Fruit fly (Drosophila melanogaster): ENCODE results near the gene Setx.

DNA sequence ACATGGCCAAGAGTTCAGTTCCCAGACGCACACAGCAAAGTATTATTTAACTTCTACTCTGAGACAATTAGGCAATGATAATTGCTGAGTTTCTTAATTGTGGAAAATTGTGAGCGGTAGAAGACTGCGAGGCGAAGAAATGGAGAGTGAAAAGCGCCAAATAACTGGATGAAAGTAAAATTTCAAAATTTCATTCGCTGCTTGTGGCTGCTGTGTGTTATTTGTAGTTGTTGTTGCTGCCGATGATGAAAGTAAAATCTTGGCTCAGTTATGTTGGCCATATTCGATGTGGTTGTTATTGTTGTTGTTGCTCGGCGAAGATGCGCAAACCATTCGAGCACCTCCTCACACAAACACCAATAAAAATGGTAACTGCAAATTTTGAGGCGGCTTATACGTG lies 13.0 kb upstream of the Setx start:
- TF ChIP-seq Snoo (tag; optimal IDR thresholded peaks at IDR 0.05) (no peak), rn (GFP tag; IDR thresholded peaks at IDR 0.05) (no peak), CG14655 (GFP tag; optimal IDR thresholded peaks at IDR 0.05) (no peak), Pif1A (GFP tag; optimal IDR thresholded peaks at IDR 0.05) (no peak), CG13204 (GFP tag; optimal IDR thresholded peaks at IDR 0.05) (no peak), CG12605 (GFP tag; IDR thresholded peaks at IDR 0.05) (no peak), EcR (GFP tag; optimal IDR thresholded peaks at IDR 0.05) (no peak), CG10348 (GFP tag; IDR thresholded peaks at IDR 0.05) (no peak), gl (tag; optimal IDR thresholded peaks at IDR 0.05) (no peak), Ets98B (GFP tag; IDR thresholded peaks at IDR 0.05) (no peak)
